Fruit fly (Drosophila melanogaster) whole organism, prepupa: ENCODE measurements around the gene CG15461.
A peak's percentile ranks its signal among the peaks of the same experiment; 100 is the strongest.

Experiments
- Blimp-1 ChIP-seq: fragments of 200-800 bp; sonication (Bioruptor generic); optimal IDR thresholded peaks from 3 replicates; lab custom pipeline; 2017; ENCODE audit warnings: missing biosample characterization, missing genetic modification characterization, mild to moderate bottlenecking, moderate library complexity, missing genetic modification reagents
- CG10631 ChIP-seq: fragments of 200-800 bp; sonication (Bioruptor generic); optimal IDR thresholded peaks from 2 replicates; lab custom pipeline; 2016; ENCODE audit warnings: missing biosample characterization, missing genetic modification characterization
- CG10669 ChIP-seq: fragments of 200-800 bp; sonication (Bioruptor generic); optimal IDR thresholded peaks from 3 replicates; lab custom pipeline; 2018; ENCODE audit warnings: missing biosample characterization, mild to moderate bottlenecking, missing genetic modification characterization, moderate library complexity
- CG11294 ChIP-seq: fragments of 200-800 bp; sonication (Bioruptor generic); IDR thresholded peaks from 2 replicates; pipeline ENCODE4 v1.3.6; 2022; ENCODE audit warnings: missing biosample characterization, missing genetic modification characterization
- CG11762 ChIP-seq: fragments of 200-800 bp; sonication (Bioruptor generic); optimal IDR thresholded peaks from 3 replicates; lab custom pipeline; 2016; ENCODE audit warnings: missing biosample characterization, missing genetic modification characterization; ENCODE audit not compliant: insufficient read depth
- CG11902 ChIP-seq: fragments of 200-800 bp; sonication (Bioruptor generic); optimal IDR thresholded peaks from 3 replicates; lab custom pipeline; 2016; ENCODE audit warnings: missing biosample characterization, missing genetic modification characterization
- CG1621 ChIP-seq: fragments of 200-800 bp; sonication (Bioruptor generic); optimal IDR thresholded peaks from 3 replicates; lab custom pipeline; 2018; ENCODE audit warnings: missing biosample characterization, mild to moderate bottlenecking, missing genetic modification characterization
- CG16779 ChIP-seq: fragments of 200-800 bp; sonication (Bioruptor generic); optimal IDR thresholded peaks from 3 replicates; lab custom pipeline; 2017; ENCODE audit warnings: missing biosample characterization, mild to moderate bottlenecking, missing genetic modification characterization
- CG3032 ChIP-seq: fragments of 200-800 bp; optimal IDR thresholded peaks from 2 replicates; lab custom pipeline; 2019; ENCODE audit warnings: missing biosample characterization, mild to moderate bottlenecking, missing genetic modification characterization, moderate library complexity
- CG31627 ChIP-seq: fragments of 200-800 bp; sonication (Bioruptor generic); optimal IDR thresholded peaks from 3 replicates; lab custom pipeline; 2016; ENCODE audit warnings: missing biosample characterization, missing genetic modification characterization
- CG32006 ChIP-seq: fragments of 200-800 bp; sonication (Bioruptor generic); optimal IDR thresholded peaks from 3 replicates; lab custom pipeline; 2017; ENCODE audit warnings: missing biosample characterization, mild to moderate bottlenecking, missing genetic modification characterization
- CG34406 ChIP-seq: fragments of 200-800 bp; sonication (Bioruptor generic); optimal IDR thresholded peaks from 3 replicates; lab custom pipeline; 2016; ENCODE audit warnings: missing biosample characterization, missing genetic modification characterization
- CG3919 ChIP-seq: fragments of 200-800 bp; sonication (Bioruptor generic); optimal IDR thresholded peaks from 3 replicates; lab custom pipeline; 2016; ENCODE audit warnings: missing biosample characterization, missing genetic modification characterization
- CG4318 ChIP-seq: fragments of 200-800 bp; sonication (Bioruptor generic); optimal IDR thresholded peaks from 3 replicates; lab custom pipeline; 2017; ENCODE audit warnings: missing biosample characterization, mild to moderate bottlenecking, missing genetic modification characterization
- CG6163 ChIP-seq: fragments of 200-800 bp; sonication (Bioruptor generic); IDR thresholded peaks from 3 replicates; pipeline ENCODE4 v1.3.6; 2022; ENCODE audit warnings: missing biosample characterization, missing genetic modification characterization
- CG6792 ChIP-seq: fragments of 200-800 bp; sonication (Bioruptor generic); optimal IDR thresholded peaks from 3 replicates; lab custom pipeline; 2016; ENCODE audit warnings: missing biosample characterization, missing genetic modification characterization
- CG6808 ChIP-seq: fragments of 200-800 bp; sonication (Bioruptor generic); optimal IDR thresholded peaks from 3 replicates; lab custom pipeline; 2017; ENCODE audit warnings: missing biosample characterization, missing genetic modification characterization, mild to moderate bottlenecking, moderate library complexity, missing genetic modification reagents
- CG6854 ChIP-seq: fragments of 200-800 bp; sonication (Bioruptor generic); optimal IDR thresholded peaks from 2 replicates; lab custom pipeline; 2017; ENCODE audit warnings: missing biosample characterization, mild to moderate bottlenecking, missing genetic modification characterization
- CG8319 ChIP-seq: fragments of 200-800 bp; sonication (Bioruptor generic); optimal IDR thresholded peaks from 3 replicates; lab custom pipeline; 2016; ENCODE audit warnings: missing biosample characterization, missing genetic modification characterization
- CG8632 ChIP-seq: fragments of 200-800 bp; sonication (Bioruptor generic); optimal IDR thresholded peaks from 3 replicates; lab custom pipeline; 2016; ENCODE audit warnings: missing biosample characterization, missing genetic modification characterization
- CG9139 ChIP-seq: fragments of 200-800 bp; sonication (Bioruptor generic); optimal IDR thresholded peaks from 3 replicates; lab custom pipeline; 2017; ENCODE audit warnings: missing biosample characterization, mild to moderate bottlenecking, missing genetic modification characterization
- Eip75B ChIP-seq: fragments of 200-800 bp; sonication (Bioruptor generic); optimal IDR thresholded peaks from 3 replicates; lab custom pipeline; 2016; ENCODE audit warnings: missing biosample characterization, missing genetic modification characterization
- Eip78C ChIP-seq: fragments of 200-800 bp; sonication (Bioruptor generic); peaks from one replicate; lab custom pipeline; 2016; ENCODE audit warnings: missing biosample characterization, missing genetic modification characterization
- Eip93F ChIP-seq: fragments of 200-800 bp; sonication (Bioruptor generic); optimal IDR thresholded peaks from 2 replicates; lab custom pipeline; 2016; ENCODE audit warnings: missing biosample characterization, mild to moderate bottlenecking, missing genetic modification characterization
- Ets21C ChIP-seq: fragments of 200-800 bp; sonication (Bioruptor generic); optimal IDR thresholded peaks from 3 replicates; lab custom pipeline; 2016; ENCODE audit warnings: missing biosample characterization, missing genetic modification characterization
- Ets96B ChIP-seq: fragments of 200-800 bp; optimal IDR thresholded peaks from 2 replicates; lab custom pipeline; 2019; ENCODE audit warnings: missing biosample characterization, mild to moderate bottlenecking, missing genetic modification characterization, moderate library complexity
- Gug ChIP-seq: fragments of 200-800 bp; sonication (Bioruptor generic); IDR thresholded peaks from 2 replicates; pipeline ENCODE4 v1.3.6; 2022; ENCODE audit warnings: missing biosample characterization, missing genetic modification characterization
- Hr38 ChIP-seq: sonication (Bioruptor generic); optimal IDR thresholded peaks from 2 replicates; lab custom pipeline; 2016; ENCODE audit warnings: missing biosample characterization, missing genetic modification characterization
- Hr4 ChIP-seq: fragments of 200-800 bp; sonication (Bioruptor generic); optimal IDR thresholded peaks from 3 replicates; lab custom pipeline; 2016; ENCODE audit warnings: missing biosample characterization, missing genetic modification characterization
- Lpt ChIP-seq: fragments of 200-800 bp; sonication (Bioruptor generic); optimal IDR thresholded peaks from 3 replicates; lab custom pipeline; 2016; ENCODE audit warnings: missing biosample characterization, missing genetic modification characterization
- Met ChIP-seq: fragments of 200-800 bp; sonication (Bioruptor generic); optimal IDR thresholded peaks from 3 replicates; lab custom pipeline; 2016; ENCODE audit warnings: missing biosample characterization, missing genetic modification characterization
- OdsH ChIP-seq: fragments of 200-800 bp; sonication (Bioruptor generic); optimal IDR thresholded peaks from 3 replicates; lab custom pipeline; 2016; ENCODE audit warnings: missing biosample characterization, missing genetic modification characterization
- Smox ChIP-seq: fragments of 200-800 bp; sonication (Bioruptor generic); optimal IDR thresholded peaks from 3 replicates; lab custom pipeline; 2016; ENCODE audit warnings: missing biosample characterization, missing genetic modification characterization
- Sox102F ChIP-seq: fragments of 200-800 bp; sonication (Bioruptor generic); optimal IDR thresholded peaks from 2 replicates; lab custom pipeline; 2016; ENCODE audit warnings: missing biosample characterization, mild to moderate bottlenecking, missing genetic modification characterization
- Sox14 ChIP-seq: fragments of 200-800 bp; sonication (Bioruptor generic); optimal IDR thresholded peaks from 3 replicates; lab custom pipeline; 2016; ENCODE audit warnings: missing biosample characterization, missing genetic modification characterization
- Sox15 ChIP-seq: fragments of 200-800 bp; sonication (Bioruptor generic); optimal IDR thresholded peaks from 3 replicates; lab custom pipeline; 2016; ENCODE audit warnings: missing biosample characterization, missing genetic modification characterization
- achi ChIP-seq: fragments of 200-800 bp; sonication (Bioruptor generic); optimal IDR thresholded peaks from 3 replicates; lab custom pipeline; 2016; ENCODE audit warnings: missing biosample characterization, missing genetic modification characterization
- acj6 ChIP-seq: fragments of 200-800 bp; sonication (Bioruptor generic); optimal IDR thresholded peaks from 3 replicates; lab custom pipeline; 2016; ENCODE audit warnings: missing biosample characterization, missing genetic modification characterization
- cyc ChIP-seq: fragments of 200-800 bp; sonication (Bioruptor generic); optimal IDR thresholded peaks from 3 replicates; lab custom pipeline; 2016; ENCODE audit warnings: missing biosample characterization, missing genetic modification characterization
- dac ChIP-seq: fragments of 200-800 bp; sonication (Bioruptor generic); optimal IDR thresholded peaks from 2 replicates; lab custom pipeline; 2017; ENCODE audit warnings: missing biosample characterization, mild to moderate bottlenecking, missing genetic modification characterization
- dsx ChIP-seq: fragments of 200-800 bp; optimal IDR thresholded peaks from 3 replicates; lab custom pipeline; 2019; ENCODE audit warnings: missing biosample characterization, mild to moderate bottlenecking, missing genetic modification characterization, moderate library complexity; ENCODE audit not compliant: poor library complexity, severe bottlenecking
- esn ChIP-seq: fragments of 200-800 bp; sonication (Bioruptor generic); optimal IDR thresholded peaks from 2 replicates; lab custom pipeline; 2016; ENCODE audit warnings: missing biosample characterization, mild to moderate bottlenecking, missing genetic modification characterization, moderate library complexity
- fd59A ChIP-seq: fragments of 200-800 bp; sonication (Bioruptor generic); optimal IDR thresholded peaks from 2 replicates; lab custom pipeline; 2017; ENCODE audit warnings: missing biosample characterization, mild to moderate bottlenecking, missing genetic modification characterization, missing genetic modification reagents
- fd85E ChIP-seq: fragments of 200-800 bp; sonication (Bioruptor generic); optimal IDR thresholded peaks from 3 replicates; lab custom pipeline; 2016; ENCODE audit warnings: missing biosample characterization, missing genetic modification characterization
- fkh ChIP-seq: fragments of 200-800 bp; sonication (Bioruptor generic); optimal IDR thresholded peaks from 3 replicates; lab custom pipeline; 2017; ENCODE audit warnings: missing biosample characterization, mild to moderate bottlenecking, missing genetic modification characterization, moderate library complexity
- lz ChIP-seq: fragments of 200-800 bp; sonication (Bioruptor generic); optimal IDR thresholded peaks from 3 replicates; lab custom pipeline; 2016; ENCODE audit warnings: missing biosample characterization, missing genetic modification characterization
- net ChIP-seq: fragments of 200-800 bp; sonication (Bioruptor generic); optimal IDR thresholded peaks from 3 replicates; lab custom pipeline; 2016; ENCODE audit warnings: missing biosample characterization, missing genetic modification characterization
- pdm3 ChIP-seq: fragments of 200-800 bp; sonication (Bioruptor generic); optimal IDR thresholded peaks from 3 replicates; lab custom pipeline; 2016; ENCODE audit warnings: missing biosample characterization, missing genetic modification characterization
- salr ChIP-seq, 2 experiments: fragments of 200-800 bp; sonication (Bioruptor generic); optimal IDR thresholded peaks; 3 replicates each; lab custom pipeline; 2016 to 2018; ENCODE audit warnings: missing biosample characterization in 2 of 2, missing genetic modification characterization in 2 of 2, mild to moderate bottlenecking in 1 of 2
- ss ChIP-seq, 2 experiments: fragments of 200-800 bp; sonication (Bioruptor generic); optimal IDR thresholded peaks; 2 replicates in 1 of 2; 3 replicates in 1 of 2; lab custom pipeline; 2017 to 2018; ENCODE audit warnings: mild to moderate bottlenecking in 2 of 2, missing biosample characterization in 2 of 2, missing genetic modification characterization in 2 of 2, moderate library complexity in 1 of 2
- svp ChIP-seq: fragments of 200-800 bp; sonication (Bioruptor generic); peaks from one replicate; lab custom pipeline; 2016; ENCODE audit warnings: missing biosample characterization, missing genetic modification characterization
- topi ChIP-seq: fragments of 200-800 bp; sonication (Bioruptor generic); optimal IDR thresholded peaks from 3 replicates; lab custom pipeline; 2016; ENCODE audit warnings: missing biosample characterization, missing genetic modification characterization
- vri ChIP-seq: fragments of 200-800 bp; sonication (Bioruptor generic); optimal IDR thresholded peaks from 3 replicates; lab custom pipeline; 2016; ENCODE audit warnings: missing biosample characterization, mild to moderate bottlenecking, missing genetic modification characterization

Gene CG15461

DNA sequence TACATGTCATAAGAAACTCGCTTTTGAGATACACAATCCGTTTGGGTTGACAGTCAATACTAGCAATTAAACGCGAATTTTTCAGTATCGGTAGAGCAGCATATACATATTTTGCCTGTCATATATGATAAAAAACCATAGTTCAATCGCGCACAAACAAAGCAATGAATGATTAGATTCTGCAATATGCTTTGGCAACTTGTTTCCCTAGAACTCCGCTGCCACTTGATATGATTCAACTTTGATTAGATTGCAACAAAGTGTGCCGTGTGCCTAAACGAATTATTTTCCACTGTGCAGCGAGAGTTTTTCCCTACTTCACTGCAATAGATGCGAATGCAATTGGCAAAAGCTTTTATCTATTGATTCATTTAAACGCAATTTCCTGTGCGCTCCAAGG is 15.7 kb downstream of the CG15461 start:
- peak; percentile 55 for TF ChIP-seq Eip78C
- TF ChIP-seq vri: no peak
- no peak for TF ChIP-seq fd59A (GFP tag; lab: Kevin White, UChicago)
- no peak for TF ChIP-seq cyc (GFP tag; lab: Kevin White, UChicago)
- no peak for TF ChIP-seq CG1621 (tag; lab: Kevin White, UChicago)
- TF ChIP-seq CG4318 (GFP tag; lab: Kevin White, UChicago): no peak
- TF ChIP-seq CG11902: no peak
- TF ChIP-seq pdm3 (GFP tag; lab: Kevin White, UChicago): no peak
- no peak for TF ChIP-seq dac
- no peak for TF ChIP-seq net (GFP tag; lab: Kevin White, UChicago)
- no peak for TF ChIP-seq ss (GFP tag; optimal IDR thresholded peaks at IDR 0.05; lab: Kevin White, UChicago)
- TF ChIP-seq Hr38 (GFP tag; lab: Kevin White, UChicago): no peak
- TF ChIP-seq CG8632 (GFP tag; lab: Kevin White, UChicago): no peak
- TF ChIP-seq CG6854 (GFP tag; lab: Kevin White, UChicago): no peak
- TF ChIP-seq dsx (GFP tag; lab: Kevin White, UChicago): no peak
- peak; percentile 12 for TF ChIP-seq CG10631 (GFP tag; lab: Kevin White, UChicago)
- TF ChIP-seq Met (GFP tag; lab: Kevin White, UChicago): no peak
- no peak for TF ChIP-seq CG3919 (GFP tag; lab: Kevin White, UChicago)
- TF ChIP-seq Gug (GFP tag; lab: Robert Waterston, UW): no peak
- no peak for TF ChIP-seq achi (GFP tag; lab: Kevin White, UChicago)
- TF ChIP-seq lz: no peak
- no peak for TF ChIP-seq esn (GFP tag; lab: Kevin White, UChicago)
- TF ChIP-seq Eip75B (GFP tag; lab: Kevin White, UChicago): no peak
- no peak for TF ChIP-seq Sox102F
- TF ChIP-seq Sox14: no peak
- no peak for TF ChIP-seq salr (GFP tag; optimal IDR thresholded peaks at IDR 0.05; lab: Kevin White, UChicago)
- no peak for TF ChIP-seq Lpt (GFP tag; lab: Kevin White, UChicago)
- no peak for TF ChIP-seq Ets96B (tag; lab: Kevin White, UChicago)
- TF ChIP-seq Blimp-1 (GFP tag; lab: Kevin White, UChicago): no peak
- TF ChIP-seq CG9139: no peak
- TF ChIP-seq Ets21C (GFP tag; lab: Kevin White, UChicago): no peak
- no peak for TF ChIP-seq fkh (GFP tag; lab: Kevin White, UChicago)
- peak; percentile 7 for TF ChIP-seq CG10669 (GFP tag; lab: Kevin White, UChicago)
- TF ChIP-seq CG34406: no peak
- peak; percentile 19 for TF ChIP-seq acj6 (GFP tag; lab: Kevin White, UChicago)
- TF ChIP-seq fd85E (GFP tag; lab: Kevin White, UChicago): no peak
- no peak for TF ChIP-seq CG6163 (GFP tag; lab: Robert Waterston, UW)
- peak; percentile 7 for TF ChIP-seq CG6808 (GFP tag; lab: Kevin White, UChicago)
- peak; percentile 23 for TF ChIP-seq OdsH (GFP tag; lab: Kevin White, UChicago)
- TF ChIP-seq CG32006: peak; percentile 15
- TF ChIP-seq svp: no peak
- peak; percentile 6 for TF ChIP-seq CG3032 (tag; lab: Kevin White, UChicago)
- TF ChIP-seq CG11294 (GFP tag; lab: Robert Waterston, UW): no peak
- no peak for TF ChIP-seq CG16779 (tag; lab: Kevin White, UChicago)
- no peak for TF ChIP-seq topi (GFP tag; lab: Kevin White, UChicago)
- peak; percentile 10 for TF ChIP-seq CG11762 (GFP tag; lab: Kevin White, UChicago)
- no peak for TF ChIP-seq Smox (GFP tag; lab: Kevin White, UChicago)
- TF ChIP-seq Hr4 (GFP tag; lab: Kevin White, UChicago): no peak
- TF ChIP-seq CG8319: no peak
- TF ChIP-seq CG6792 (GFP tag; lab: Kevin White, UChicago): no peak
- no peak for TF ChIP-seq Eip93F (GFP tag; lab: Kevin White, UChicago)
- TF ChIP-seq CG31627 (GFP tag; lab: Kevin White, UChicago): no peak
- TF ChIP-seq Sox15 (GFP tag; lab: Kevin White, UChicago): no peak
